Fruit fly (Drosophila melanogaster): ENCODE results near the gene CG4911.

Gene CG4911

DNA sequence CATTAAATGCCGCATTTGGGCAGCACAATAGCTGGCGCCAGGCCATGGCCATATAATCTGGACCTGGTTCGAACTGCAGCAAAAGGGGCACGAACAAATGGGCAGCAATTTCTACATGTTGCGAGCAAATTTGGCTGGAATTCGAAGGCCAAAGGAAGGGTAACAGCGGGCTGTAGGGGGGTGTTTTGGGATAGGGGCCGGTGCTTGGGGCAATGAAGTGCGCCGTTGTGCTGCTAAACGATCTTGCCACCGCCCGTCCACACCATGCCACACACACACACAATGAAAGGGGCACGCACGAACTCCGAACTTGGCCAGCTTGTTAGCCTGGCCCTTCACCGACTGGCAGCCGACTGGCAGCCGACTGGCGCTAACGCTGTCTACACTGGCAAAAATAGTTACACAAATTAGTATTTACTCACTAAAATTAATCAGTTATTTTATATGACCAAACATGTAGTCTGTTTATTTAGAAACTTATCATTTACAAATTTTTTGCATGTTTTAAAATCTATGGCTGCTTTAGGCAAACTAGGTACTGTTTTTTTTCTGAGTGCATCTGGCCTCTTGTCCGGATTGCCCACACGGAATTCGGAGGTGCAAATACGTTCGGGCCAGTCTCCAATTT, 38.4 kb downstream of the CG4911 start (continued):
- TF ChIP-seq CG11723 (GFP tag; optimal IDR thresholded peaks at IDR 0.05) (no peak), Eip74EF (GFP tag; optimal IDR thresholded peaks at IDR 0.05) (peak in 1 of 2 experiments; percentile 20), run (tag; optimal IDR thresholded peaks at IDR 0.05) (no peak), CG10209 (GFP tag; optimal IDR thresholded peaks at IDR 0.05) (peak; percentile 41), ro (GFP tag; IDR thresholded peaks at IDR 0.05) (peak; percentile 23; the same call in 1 of the 2 replicates), Ets97D (GFP tag; optimal IDR thresholded peaks at IDR 0.05) (no peak), Chrac-16 (GFP tag; optimal IDR thresholded peaks at IDR 0.05) (peak; percentile 51), Hey (tag; optimal IDR thresholded peaks at IDR 0.05) (no peak), CG2199 (GFP tag; IDR thresholded peaks at IDR 0.05) (0 out of 3 replicates have a peak, but pooled peaks have one; percentile 35), CG7357 (GFP tag; IDR thresholded peaks at IDR 0.05) (peak; percentile 47; the same call in 1 of the 3 replicates), Pdp1 (GFP tag; optimal IDR thresholded peaks at IDR 0.05) (peak in 1 of 2 experiments; percentile 43), Mes4 (GFP tag; optimal IDR thresholded peaks at IDR 0.05) (peak; percentile 23), maf-S (GFP tag; optimal IDR thresholded peaks at IDR 0.05) (no peak), zfh2 (GFP tag; optimal IDR thresholded peaks at IDR 0.05) (no peak), MTF-1 (GFP tag; optimal IDR thresholded peaks at IDR 0.05; ENCODE audit: borderline replicate concordance) (peak; percentile 54), CG13624 (GFP tag; optimal IDR thresholded peaks at IDR 0.05) (no peak), Side (GFP tag; optimal IDR thresholded peaks at IDR 0.05) (no peak), CG10147 (GFP tag; optimal IDR thresholded peaks at IDR 0.05) (peak; percentile 25), kah (GFP tag; optimal IDR thresholded peaks at IDR 0.05) (peak; percentile 37), Dref (GFP tag; IDR thresholded peaks at IDR 0.05) (no peak), aop (GFP tag; IDR thresholded peaks at IDR 0.05) (no peak), CG17829 (tag; optimal IDR thresholded peaks at IDR 0.05) (peak; percentile 77), Gsc (GFP tag; IDR thresholded peaks at IDR 0.05) (peak; percentile 49; the same call in 1 of the 2 replicates), Hmr (GFP tag; optimal IDR thresholded peaks at IDR 0.05) (no peak), chif (GFP tag; optimal IDR thresholded peaks at IDR 0.05) (peak; percentile 43 to 60), ash1 (GFP tag; optimal IDR thresholded peaks at IDR 0.05) (no peak), pum (GFP tag; optimal IDR thresholded peaks at IDR 0.05) (no peak), zen2 (GFP tag; IDR thresholded peaks at IDR 0.05; ENCODE audit: partially characterized antibody) (no peak), HLH54F (GFP tag; optimal IDR thresholded peaks at IDR 0.05) (no peak), CG11085 (GFP tag; IDR thresholded peaks at IDR 0.05) (no peak), btn (GFP tag; optimal IDR thresholded peaks at IDR 0.05) (peak; percentile 76), CG14860 (GFP tag; IDR thresholded peaks at IDR 0.05; ENCODE audit: partially characterized antibody) (no peak), chn (GFP tag; optimal IDR thresholded peaks at IDR 0.05) (peak; percentile 11), pho (GFP tag; optimal IDR thresholded peaks at IDR 0.05) (no peak), Ets65A (GFP tag) (no peak), CG30403 (GFP tag; optimal IDR thresholded peaks at IDR 0.05) (no peak), ken (GFP tag; IDR thresholded peaks at IDR 0.05) (no peak), CG3847 (GFP tag; IDR thresholded peaks at IDR 0.05) (peak; percentile 42), CG12071 (GFP tag; optimal IDR thresholded peaks at IDR 0.05) (peak; percentile 40), Hmx (GFP tag; optimal IDR thresholded peaks at IDR 0.05) (no peak), HmgD (GFP tag; optimal IDR thresholded peaks at IDR 0.05) (no peak), CG8388 (GFP tag; optimal IDR thresholded peaks at IDR 0.05) (peak; percentile 22), YL-1 (GFP tag; optimal IDR thresholded peaks at IDR 0.05) (no peak), pfk (GFP tag; optimal IDR thresholded peaks at IDR 0.05) (no peak), en (GFP tag; optimal IDR thresholded peaks at IDR 0.05) (no peak), hth (optimal IDR thresholded peaks at IDR 0.05) (no peak), CG14965 (GFP tag; optimal IDR thresholded peaks at IDR 0.05; ENCODE audit: borderline replicate concordance) (no peak), CG6254 (GFP tag; optimal IDR thresholded peaks at IDR 0.05) (peak; percentile 67), CG6175 (GFP tag; IDR thresholded peaks at IDR 0.05) (no peak), dysf (GFP tag; IDR thresholded peaks at IDR 0.05) (peak; percentile 62; the same call in 2 of the 3 replicates)
